Fruit fly (Drosophila melanogaster) whole organism, wandering third instar larva: ENCODE results near the gene Drsl1.

Source experiments
- GATAd ChIP-seq: sonication (Bioruptor generic); optimal IDR thresholded peaks from 2 replicates; lab custom pipeline; 2016; ENCODE audit warnings: missing biosample characterization, missing genetic modification characterization
- Hnf4 ChIP-seq: fragments of 200-800 bp; sonication (Bioruptor generic); optimal IDR thresholded peaks from 2 replicates; lab custom pipeline; 2016; ENCODE audit warnings: missing biosample characterization, mild to moderate bottlenecking, missing genetic modification characterization
- Hr83 ChIP-seq: fragments of 200-300 bp; sonication (Bioruptor generic); optimal IDR thresholded peaks from 2 replicates; lab custom pipeline; 2016; ENCODE audit warnings: missing biosample characterization, mild to moderate bottlenecking, missing genetic modification characterization, moderate library complexity; ENCODE audit not compliant: poor library complexity, severe bottlenecking
- tai ChIP-seq: sonication (Bioruptor generic); optimal IDR thresholded peaks from 2 replicates; lab custom pipeline; 2016; ENCODE audit warnings: missing biosample characterization, missing genetic modification characterization
- usp ChIP-seq: fragments of >200 bp; optimal IDR thresholded peaks from 2 replicates; lab custom pipeline; 2017; ENCODE audit warnings: missing biosample characterization, missing genetic modification characterization

- peak; percentile 9 for TF ChIP-seq Hnf4 (GFP tag; lab: Kevin White, UChicago)
- no peak for TF ChIP-seq GATAd (GFP tag; lab: Kevin White, UChicago)
- no peak for TF ChIP-seq usp (GFP tag; lab: Kevin White, UChicago)
- no peak for TF ChIP-seq Hr83 (GFP tag; lab: Kevin White, UChicago)
- TF ChIP-seq tai (GFP tag; lab: Kevin White, UChicago): no peak
Observed at dm6 chr3L:3315288-3315687, 20.3 kb downstream of the Drsl1 start, which contains the start of gene Drsl4.
